Fruit fly (Drosophila melanogaster) whole organism: ENCODE data around the gene CG43138.

Source experiments
- CG8478 ChIP-seq: fragments of >200 bp; optimal IDR thresholded peaks from 2 replicates; lab custom pipeline; 2018; ENCODE audit warnings: inconsistent platforms
- Dll ChIP-seq: fragments of >200 bp; optimal IDR thresholded peaks from 2 replicates; lab custom pipeline; 2017
- EcR ChIP-seq, 2 experiments: fragments of >200 bp; optimal IDR thresholded peaks; 2 replicates each; lab custom pipeline; 2017; ENCODE audit warnings: missing biosample characterization in 2 of 2, missing genetic modification characterization in 2 of 2, missing genetic modification reagents in 2 of 2
- pan ChIP-seq: fragments of >200 bp; optimal IDR thresholded peaks from 2 replicates; lab custom pipeline; 2017
- psq ChIP-seq: fragments of >200 bp; optimal IDR thresholded peaks from 2 replicates; lab custom pipeline; 2017
- usp ChIP-seq: fragments of >200 bp; optimal IDR thresholded peaks from 2 replicates; lab custom pipeline; 2017; ENCODE audit warnings: missing biosample characterization, missing genetic modification characterization, mixed read lengths

DNA sequence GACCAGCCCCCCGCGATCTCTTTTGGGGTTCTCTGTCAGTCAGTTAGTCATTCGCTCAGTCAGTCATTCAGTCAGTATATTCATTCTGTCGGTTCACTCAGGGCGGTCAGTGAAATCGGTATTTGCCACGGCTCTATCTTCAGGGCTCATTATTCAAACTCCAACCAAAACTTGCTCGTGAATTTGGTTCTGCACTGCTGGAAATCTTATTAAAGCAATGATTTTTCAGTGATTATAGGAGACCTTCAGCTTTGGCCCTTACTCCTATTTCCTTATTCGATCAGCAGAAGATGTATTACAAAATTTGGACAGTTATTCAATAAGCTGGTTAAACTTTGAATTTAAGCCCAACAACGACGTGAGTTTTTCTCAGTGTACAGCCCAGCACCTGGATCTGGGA, 1.2 kb upstream of the CG43138 start:
- TF ChIP-seq CG8478 (lab: Kevin White, UChicago) (no peak), Dll (no peak), psq (lab: Kevin White, UChicago) (no peak), pan (lab: Kevin White, UChicago) (no peak), usp (GFP tag; lab: Kevin White, UChicago) (no peak), EcR (GFP tag; optimal IDR thresholded peaks at IDR 0.05; lab: Kevin White, UChicago) (no peak)
